Fruit fly (Drosophila melanogaster) whole organism, prepupa: ENCODE results near the gene Ork1.

ENCODE experiments used
- CG11902 ChIP-seq: fragments of 200-800 bp; sonication (Bioruptor generic); optimal IDR thresholded peaks from 3 replicates; lab custom pipeline; 2016; ENCODE audit warnings: missing biosample characterization, missing genetic modification characterization
- CG16779 ChIP-seq: fragments of 200-800 bp; sonication (Bioruptor generic); optimal IDR thresholded peaks from 3 replicates; lab custom pipeline; 2017; ENCODE audit warnings: missing biosample characterization, mild to moderate bottlenecking, missing genetic modification characterization
- CG3919 ChIP-seq: fragments of 200-800 bp; sonication (Bioruptor generic); optimal IDR thresholded peaks from 3 replicates; lab custom pipeline; 2016; ENCODE audit warnings: missing biosample characterization, missing genetic modification characterization
- CG6808 ChIP-seq: fragments of 200-800 bp; sonication (Bioruptor generic); optimal IDR thresholded peaks from 3 replicates; lab custom pipeline; 2017; ENCODE audit warnings: missing biosample characterization, missing genetic modification characterization, mild to moderate bottlenecking, moderate library complexity, missing genetic modification reagents
- Ets96B ChIP-seq: fragments of 200-800 bp; optimal IDR thresholded peaks from 2 replicates; lab custom pipeline; 2019; ENCODE audit warnings: missing biosample characterization, mild to moderate bottlenecking, missing genetic modification characterization, moderate library complexity
- Sox102F ChIP-seq: fragments of 200-800 bp; sonication (Bioruptor generic); optimal IDR thresholded peaks from 2 replicates; lab custom pipeline; 2016; ENCODE audit warnings: missing biosample characterization, mild to moderate bottlenecking, missing genetic modification characterization
- acj6 ChIP-seq: fragments of 200-800 bp; sonication (Bioruptor generic); optimal IDR thresholded peaks from 3 replicates; lab custom pipeline; 2016; ENCODE audit warnings: missing biosample characterization, missing genetic modification characterization
- topi ChIP-seq: fragments of 200-800 bp; sonication (Bioruptor generic); optimal IDR thresholded peaks from 3 replicates; lab custom pipeline; 2016; ENCODE audit warnings: missing biosample characterization, missing genetic modification characterization

dm6 chrX:10844807-10845206 is 46.2 kb downstream of the Ork1 start, which contains the start of gene CG32669:
- TF ChIP-seq CG11902 (GFP tag; lab: Kevin White, UChicago) (no peak), CG3919 (no peak), topi (GFP tag; lab: Kevin White, UChicago) (no peak), Ets96B (tag; lab: Kevin White, UChicago) (no peak), CG6808 (GFP tag; lab: Kevin White, UChicago) (no peak), acj6 (GFP tag; lab: Kevin White, UChicago) (no peak), Sox102F (GFP tag; lab: Kevin White, UChicago) (no peak), CG16779 (no peak)
